Fruit fly (Drosophila melanogaster): ENCODE results near the gene tkv.

- no peak for TF ChIP-seq pan (optimal IDR thresholded peaks at IDR 0.05)
- no peak for TF ChIP-seq psq (optimal IDR thresholded peaks at IDR 0.05)
- TF ChIP-seq usp (GFP tag; optimal IDR thresholded peaks at IDR 0.05), result no peak
- no peak for TF ChIP-seq CG8478 (optimal IDR thresholded peaks at IDR 0.05)
- TF ChIP-seq Dll (optimal IDR thresholded peaks at IDR 0.05), result no peak
Measured at dm6 chr2L:5290530-5290929, 19.3 kb upstream of the tkv start.
